Worm (Caenorhabditis elegans): ENCODE data around the gene K07H8.7.

- TF ChIP-seq hnd-1 (tag; optimal IDR thresholded peaks at IDR 0.05): no peak
- TF ChIP-seq ama-1 (optimal IDR thresholded peaks at IDR 0.05): no peak
- no peak for TF ChIP-seq tbx-11 (GFP tag; IDR thresholded peaks at IDR 0.05)
- TF ChIP-seq ceh-13 (GFP tag; optimal IDR thresholded peaks at IDR 0.05): no peak
- no peak for TF ChIP-seq aly-1 (tag; optimal IDR thresholded peaks at IDR 0.05)
These were observed 39.8 kb upstream of the K07H8.7 start, which contains the start of gene F35H10.6 for ce11 chrIV:8299636-8300035.
